Fruit fly (Drosophila melanogaster): ENCODE results near the gene Gr10b.
A peak's percentile ranks its signal among the peaks of the same experiment; 100 is the strongest.

Gr10b gene

dm6 chrX:11452846-11453391 is 39.9 kb upstream of the Gr10b start (continued):
- TF ChIP-seq cato (GFP tag; optimal IDR thresholded peaks at IDR 0.05; ENCODE audit: borderline replicate concordance) (no peak), CG2678 (tag; optimal IDR thresholded peaks at IDR 0.05) (peak; percentile 83), Hmr (GFP tag; optimal IDR thresholded peaks at IDR 0.05) (peak; percentile 84), oc (tag; optimal IDR thresholded peaks at IDR 0.05) (peak; percentile 66), BEAF-32 (GFP tag; optimal IDR thresholded peaks at IDR 0.05) (no peak), CG31388 (GFP tag; optimal IDR thresholded peaks at IDR 0.05) (no peak), CG7556 (GFP tag; optimal IDR thresholded peaks at IDR 0.05) (peak; percentile 76), CG14860 (GFP tag; IDR thresholded peaks at IDR 0.05; ENCODE audit: partially characterized antibody) (no peak), Sry-δ (GFP tag; optimal IDR thresholded peaks at IDR 0.05) (no peak), CG12104 (GFP tag; optimal IDR thresholded peaks at IDR 0.05) (peak; percentile 20), unc-4 (GFP tag; IDR thresholded peaks at IDR 0.05; ENCODE audit: partially characterized antibody) (no peak), Oaz (GFP tag; IDR thresholded peaks at IDR 0.05) (peak; percentile 57; the same call in 1 of the 2 replicates), scrt (GFP tag; optimal IDR thresholded peaks at IDR 0.05) (peak; percentile 66), p53 (GFP tag; optimal IDR thresholded peaks at IDR 0.05) (no peak), tio (GFP tag; optimal IDR thresholded peaks at IDR 0.05) (peak; percentile 26), pan (optimal IDR thresholded peaks at IDR 0.05) (no peak), pan (GFP tag; optimal IDR thresholded peaks at IDR 0.05 in 1 of 2, IDR thresholded peaks at IDR 0.05 in 1 of 2) (peak in 1 of 2 experiments; percentile 87), CG43689 (GFP tag; IDR thresholded peaks at IDR 0.05) (peak; percentile 45; the same call in 1 of the 2 replicates), Taf1 (GFP tag; IDR thresholded peaks at IDR 0.05) (peak; percentile 75), chn (GFP tag; optimal IDR thresholded peaks at IDR 0.05) (peak; percentile 83), lov (optimal IDR thresholded peaks at IDR 0.05) (no peak), lov (GFP tag; IDR thresholded peaks at IDR 0.05) (peak; percentile 68; the same call in 2 of the 3 replicates), Usf (GFP tag; optimal IDR thresholded peaks at IDR 0.05) (no peak), Poxn (GFP tag; IDR thresholded peaks at IDR 0.05) (no peak), kay (GFP tag; optimal IDR thresholded peaks at IDR 0.05) (peak; percentile 66), CG1832 (GFP tag; optimal IDR thresholded peaks at IDR 0.05) (peak; percentile 58), onecut (GFP tag; IDR thresholded peaks at IDR 0.05) (peak; percentile 71), CG6791 (GFP tag; IDR thresholded peaks at IDR 0.05; ENCODE audit: partially characterized antibody) (no peak), CG8924 (tag; optimal IDR thresholded peaks at IDR 0.05) (peak; percentile 75), CG10979 (tag; optimal IDR thresholded peaks at IDR 0.05) (peak; percentile 66), CG3838 (GFP tag; optimal IDR thresholded peaks at IDR 0.05) (no peak), CG2116 (GFP tag; optimal IDR thresholded peaks at IDR 0.05) (no peak), danr (GFP tag; IDR thresholded peaks at IDR 0.05) (peak; percentile 63; the same call in 1 of the 2 replicates), CG32532 (GFP tag; IDR thresholded peaks at IDR 0.05) (peak; percentile 81), CG3163 (GFP tag; optimal IDR thresholded peaks at IDR 0.05) (peak; percentile 10), gsb-n (tag; optimal IDR thresholded peaks at IDR 0.05) (peak; percentile 66), CG4854 (GFP tag; optimal IDR thresholded peaks at IDR 0.05) (peak; percentile 56), CG15073 (GFP tag; optimal IDR thresholded peaks at IDR 0.05) (peak; percentile 9), B-H2 (GFP tag; optimal IDR thresholded peaks at IDR 0.05) (no peak), ase (GFP tag; IDR thresholded peaks at IDR 0.05) (peak; percentile 88), Fer2 (tag; optimal IDR thresholded peaks at IDR 0.05) (no peak), knrl (GFP tag; IDR thresholded peaks at IDR 0.05; ENCODE audit: partially characterized antibody) (peak; percentile 31; the same call in 1 of the 3 replicates), CkIIα-i1 (GFP tag; IDR thresholded peaks at IDR 0.05) (no peak), CG10654 (GFP tag; optimal IDR thresholded peaks at IDR 0.05) (peak; percentile 59), sens-2 (GFP tag; IDR thresholded peaks at IDR 0.05) (peak; percentile 85), CG10147 (GFP tag; optimal IDR thresholded peaks at IDR 0.05) (peak; percentile 56), maf-S (GFP tag; optimal IDR thresholded peaks at IDR 0.05) (peak; percentile 31), CG17829 (tag; optimal IDR thresholded peaks at IDR 0.05) (peak; percentile 70), CG3847 (GFP tag; IDR thresholded peaks at IDR 0.05) (peak; percentile 66), CG7357 (GFP tag; IDR thresholded peaks at IDR 0.05) (peak; percentile 52; the same call in 1 of the 3 replicates), rib (GFP tag; IDR thresholded peaks at IDR 0.05) (peak; percentile 71)
